Worm (Caenorhabditis elegans): ENCODE measurements around the gene dpyd-1.

DNA sequence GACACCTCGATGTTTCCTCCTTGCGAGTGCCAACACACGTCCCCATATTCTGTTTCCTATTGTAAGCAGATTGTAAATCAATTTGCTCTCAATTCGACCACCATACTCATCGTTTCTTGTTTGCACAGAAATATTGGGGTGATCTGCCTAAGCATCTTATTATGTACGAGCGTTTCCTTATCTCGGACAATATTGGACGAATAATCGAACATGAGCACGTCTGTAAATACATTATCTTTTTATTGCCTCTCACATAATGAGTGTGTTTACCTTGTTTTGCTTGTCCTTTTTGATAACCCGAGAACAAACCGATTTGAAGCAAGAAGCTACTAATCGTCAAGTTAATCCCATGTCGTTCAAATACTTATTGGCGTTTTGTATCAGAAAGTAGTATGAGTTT lies 12.6 kb upstream of the dpyd-1 start:
- TF ChIP-seq mxl-2 (GFP tag; conservative IDR thresholded peaks at IDR 0.05) (no peak), ama-1 (optimal IDR thresholded peaks at IDR 0.05) (no peak), snpc-4 (tag; optimal IDR thresholded peaks at IDR 0.05) (no peak), T26A8.4 (GFP tag; IDR thresholded peaks at IDR 0.05) (no peak), jun-1 (tag; optimal IDR thresholded peaks at IDR 0.05) (no peak), spr-1 (tag; optimal IDR thresholded peaks at IDR 0.05) (no peak), spr-3 (GFP tag; optimal IDR thresholded peaks at IDR 0.05) (no peak), lin-13 (GFP tag; optimal IDR thresholded peaks at IDR 0.05) (no peak), snpc-1.2 (GFP tag; IDR thresholded peaks at IDR 0.05) (no peak), skn-1 (tag; optimal IDR thresholded peaks at IDR 0.05) (no peak), ceh-62 (tag; optimal IDR thresholded peaks at IDR 0.05) (no peak)

Data from whole organism, L4 larva.